In genomic region chrX:1508507-1508906, ce11 we compare ENCODE assay signal across 2 worm cellular contexts.
TF ChIP-seq lines count a peak whose summit lies in the region.

No protein-coding gene starts in this region.

TF ChIP-seq in whole organism, L4 larva, 104 proteins besides CTCF, POLR2A, EP300 and RAD21:
- TF ChIP-seq vab-7 (GFP tag; IDR thresholded peaks at IDR 0.05; lab: Robert Waterston, UW) (peak; percentile 53; the same call in 1 of the 2 replicates), lin-38 (GFP tag; IDR thresholded peaks at IDR 0.05; lab: Robert Waterston, UW) (0 out of 2 replicates have a peak, but pooled peaks have one; percentile 8)

TF ChIP-seq in whole organism, young adult, 124 proteins besides CTCF, POLR2A, EP300 and RAD21:
- TF ChIP-seq lin-26 (GFP tag; IDR thresholded peaks at IDR 0.05; lab: Robert Waterston, UW) (peak; percentile 62; the same call in 1 of the 2 replicates), B0336.3 (GFP tag; IDR thresholded peaks at IDR 0.05; lab: Robert Waterston, UW) (0 out of 2 replicates have a peak, but pooled peaks have one; percentile 16)
